Worm (Caenorhabditis elegans) whole organism, late embryonic: ENCODE data around the gene F41B5.12.

ENCODE experiments used
- ama-1 ChIP-seq: fragments of 150-350 bp; optimal IDR thresholded peaks from 2 replicates; lab custom pipeline; 2014
- dmd-4 ChIP-seq: sonication (generic microtip); optimal IDR thresholded peaks from 2 replicates; lab custom pipeline; 2016; ENCODE audit warnings: borderline replicate concordance, missing genetic modification characterization, missing compliant biosample characterization
- elt-2 ChIP-seq: sonication (generic microtip); optimal IDR thresholded peaks from 2 replicates; lab custom pipeline; 2016; ENCODE audit warnings: missing genetic modification reagents, missing genetic modification characterization, missing compliant biosample characterization
- ets-4 ChIP-seq: sonication (generic microtip); optimal IDR thresholded peaks from 2 replicates; lab custom pipeline; 2016; ENCODE audit warnings: missing genetic modification characterization, missing compliant biosample characterization
- fkh-10 ChIP-seq: fragments of 150-350 bp; optimal IDR thresholded peaks from 2 replicates; lab custom pipeline; 2014; ENCODE audit warnings: missing biosample characterization, missing genetic modification reagents, missing genetic modification characterization
- lin-11 ChIP-seq: fragments of 200-800 bp; sonication (Bioruptor generic); optimal IDR thresholded peaks from 2 replicates; lab custom pipeline; 2018; ENCODE audit warnings: mild to moderate bottlenecking, missing genetic modification characterization, missing compliant biosample characterization
- nfya-1 ChIP-seq: sonication (generic microtip); optimal IDR thresholded peaks from 2 replicates; lab custom pipeline; 2017; ENCODE audit warnings: missing genetic modification characterization, mild to moderate bottlenecking, missing compliant biosample characterization, antibody characterized with exemption, moderate library complexity
- pha-4 ChIP-seq: fragments of 150-350 bp; optimal IDR thresholded peaks from 2 replicates; lab custom pipeline; 2018; ENCODE audit warnings: missing biosample characterization, missing genetic modification reagents, missing genetic modification characterization
- tbx-2 ChIP-seq: sonication (generic microtip); optimal IDR thresholded peaks from 2 replicates; lab custom pipeline; 2016; ENCODE audit warnings: missing genetic modification characterization, missing compliant biosample characterization
- unc-86 ChIP-seq: sonication (generic microtip); optimal IDR thresholded peaks from 2 replicates; lab custom pipeline; 2016; ENCODE audit warnings: missing genetic modification characterization, missing compliant biosample characterization

ce11 chrV:2264925-2265324 is 4.2 kb downstream of the F41B5.12 start:
- TF ChIP-seq unc-86 (tag; lab: Kevin White, UChicago) (no peak), fkh-10 (GFP tag; lab: Kevin White, UChicago) (no peak), ama-1 (no peak), dmd-4 (tag; lab: Kevin White, UChicago) (no peak), nfya-1 (no peak), tbx-2 (tag; lab: Kevin White, UChicago) (no peak), elt-2 (tag; lab: Kevin White, UChicago) (no peak), ets-4 (tag; lab: Kevin White, UChicago) (no peak), lin-11 (no peak), pha-4 (tag; lab: Kevin White, UChicago) (no peak)
